Fruit fly (Drosophila melanogaster) whole organism, pupa: ENCODE results near the gene cd.

Source experiments
- CG10348 ChIP-seq: fragments of 200-800 bp; sonication (Bioruptor generic); IDR thresholded peaks from 2 replicates; pipeline ENCODE4 v1.3.6; 2022; ENCODE audit warnings: missing biosample characterization, missing genetic modification characterization
- CG12605 ChIP-seq: fragments of 200-800 bp; sonication (Bioruptor generic); IDR thresholded peaks from 2 replicates; pipeline ENCODE4 v1.3.6; 2022; ENCODE audit warnings: missing biosample characterization, missing genetic modification characterization
- CG13204 ChIP-seq: fragments of 200-800 bp; sonication (Bioruptor generic); optimal IDR thresholded peaks from 2 replicates; lab custom pipeline; 2018; ENCODE audit warnings: missing biosample characterization, mild to moderate bottlenecking, missing genetic modification characterization, moderate library complexity
- CG14655 ChIP-seq: fragments of 200-800 bp; sonication (Bioruptor generic); optimal IDR thresholded peaks from 3 replicates; lab custom pipeline; 2017; ENCODE audit warnings: mild to moderate bottlenecking, missing biosample characterization, missing genetic modification reagents, missing genetic modification characterization
- CG15710 ChIP-seq: fragments of 200-800 bp; sonication (Bioruptor generic); optimal IDR thresholded peaks from 2 replicates; lab custom pipeline; 2018; ENCODE audit warnings: missing biosample characterization, mild to moderate bottlenecking, missing genetic modification characterization, moderate library complexity
- CG17806 ChIP-seq: fragments of 200-800 bp; sonication (Bioruptor generic); optimal IDR thresholded peaks from 2 replicates; lab custom pipeline; 2018; ENCODE audit warnings: missing biosample characterization, mild to moderate bottlenecking, missing genetic modification characterization, moderate library complexity
- CG32121 ChIP-seq: fragments of 200-800 bp; sonication (Bioruptor generic); IDR thresholded peaks from 2 replicates; pipeline ENCODE4 v1.3.6; 2022; ENCODE audit warnings: missing biosample characterization, missing genetic modification characterization
- CG34367 ChIP-seq: fragments of 200-800 bp; sonication (Bioruptor generic); optimal IDR thresholded peaks from 2 replicates; lab custom pipeline; 2018; ENCODE audit warnings: missing biosample characterization, mild to moderate bottlenecking, missing genetic modification characterization
- CG4496 ChIP-seq: fragments of 200-800 bp; sonication (Bioruptor generic); IDR thresholded peaks from 3 replicates; pipeline ENCODE4 v1.3.6; 2022; ENCODE audit warnings: missing biosample characterization, missing genetic modification characterization
- CG8159 ChIP-seq: fragments of 200-800 bp; sonication (Bioruptor generic); optimal IDR thresholded peaks from 3 replicates; lab custom pipeline; 2018; ENCODE audit warnings: missing biosample characterization, mild to moderate bottlenecking, missing genetic modification characterization, moderate library complexity
- CG8301 ChIP-seq: fragments of 200-800 bp; sonication (Bioruptor generic); optimal IDR thresholded peaks from 2 replicates; lab custom pipeline; 2018; ENCODE audit warnings: missing biosample characterization, mild to moderate bottlenecking, missing genetic modification characterization
- CG9948 ChIP-seq: fragments of 200-800 bp; sonication (Bioruptor generic); optimal IDR thresholded peaks from 2 replicates; lab custom pipeline; 2018; ENCODE audit warnings: missing biosample characterization, mild to moderate bottlenecking, missing genetic modification characterization, moderate library complexity
- D1 ChIP-seq: fragments of 200-800 bp; sonication (Bioruptor generic); optimal IDR thresholded peaks from 2 replicates; lab custom pipeline; 2018; ENCODE audit warnings: missing biosample characterization, mild to moderate bottlenecking, missing genetic modification characterization, moderate library complexity
- EcR ChIP-seq: fragments of 200-800 bp; sonication (Bioruptor generic); optimal IDR thresholded peaks from 3 replicates; lab custom pipeline; 2019; ENCODE audit warnings: missing biosample characterization, missing genetic modification characterization, mild to moderate bottlenecking, moderate library complexity, missing genetic modification reagents
- Ets98B ChIP-seq: fragments of 200-800 bp; sonication (Bioruptor generic); IDR thresholded peaks from 2 replicates; pipeline ENCODE4 v1.3.6; 2022; ENCODE audit warnings: missing biosample characterization, missing genetic modification characterization
- Pif1A ChIP-seq: fragments of 200-800 bp; sonication (Bioruptor generic); optimal IDR thresholded peaks from 3 replicates; lab custom pipeline; 2016; ENCODE audit warnings: missing biosample characterization, missing genetic modification characterization
- Pif1B ChIP-seq: fragments of 200-800 bp; sonication (Bioruptor generic); optimal IDR thresholded peaks from 3 replicates; lab custom pipeline; 2016; ENCODE audit warnings: missing biosample characterization, missing genetic modification characterization
- Snoo ChIP-seq: fragments of 200-800 bp; sonication (Bioruptor generic); optimal IDR thresholded peaks from 3 replicates; lab custom pipeline; 2017; ENCODE audit warnings: missing biosample characterization, mild to moderate bottlenecking, missing genetic modification characterization, inconsistent platforms
- fd96Ca ChIP-seq: fragments of 200-800 bp; sonication (Bioruptor generic); IDR thresholded peaks from 3 replicates; pipeline ENCODE4 v1.3.6; 2022; ENCODE audit warnings: missing biosample characterization, missing genetic modification characterization
- gl ChIP-seq: fragments of 200-800 bp; sonication (Bioruptor generic); optimal IDR thresholded peaks from 2 replicates; lab custom pipeline; 2018; ENCODE audit warnings: missing biosample characterization, mild to moderate bottlenecking, missing genetic modification characterization
- rn ChIP-seq: fragments of 200-800 bp; sonication (Bioruptor generic); IDR thresholded peaks from 2 replicates; pipeline ENCODE4 v1.3.6; 2022; ENCODE audit warnings: missing biosample characterization, missing genetic modification characterization

Gene cd

DNA sequence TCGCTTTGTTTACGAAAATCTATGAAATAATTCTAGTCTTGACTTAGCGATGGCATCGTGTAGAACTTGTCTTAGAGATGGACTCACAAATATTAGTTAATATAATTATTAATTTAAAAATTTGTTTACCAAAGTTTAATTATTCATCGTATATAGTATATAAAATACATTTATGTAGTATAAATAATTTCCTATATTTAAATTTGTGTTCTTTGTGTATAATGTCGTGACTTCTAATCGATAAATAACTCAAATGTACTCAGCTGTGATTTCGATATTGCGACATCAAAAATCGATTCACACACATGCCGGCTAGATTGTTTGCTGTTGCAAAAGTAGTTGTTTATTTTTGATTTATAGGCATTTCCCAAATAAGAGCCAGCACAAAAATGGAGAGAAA lies 4.4 kb upstream of the cd start, which contains the start of the genes wfs1 and Nup133:
TSS of gene wfs1 (minus strand) at position 70 of the 400 bp plus-strand sequence.
TSS of gene Nup133 (plus strand) at position 297 of the 400 bp plus-strand sequence.
- TF ChIP-seq CG9948 (no peak), EcR (GFP tag; lab: Kevin White, UChicago) (no peak), CG8301 (tag; lab: Kevin White, UChicago) (no peak), CG8159 (tag; lab: Kevin White, UChicago) (peak; percentile 74), rn (GFP tag; lab: Robert Waterston, UW) (no peak), CG32121 (GFP tag; lab: Robert Waterston, UW) (peak; percentile 54), Pif1B (no peak), CG12605 (GFP tag; lab: Robert Waterston, UW) (no peak), CG15710 (tag; lab: Kevin White, UChicago) (peak; percentile 75), Ets98B (GFP tag; lab: Robert Waterston, UW) (0 out of 2 replicates have a peak, but pooled peaks have one; percentile 10), D1 (no peak), CG13204 (GFP tag; lab: Kevin White, UChicago) (no peak), Pif1A (GFP tag; lab: Kevin White, UChicago) (no peak), CG4496 (GFP tag; lab: Robert Waterston, UW) (no peak), gl (tag; lab: Kevin White, UChicago) (no peak), fd96Ca (GFP tag; lab: Robert Waterston, UW) (no peak), Snoo (tag; lab: Kevin White, UChicago) (no peak), CG17806 (no peak), CG14655 (no peak), CG10348 (GFP tag; lab: Robert Waterston, UW) (no peak), CG34367 (tag; lab: Kevin White, UChicago) (peak; percentile 41)
- TF ChIP-seq, all 21 proteins: peak for 5

DNA sequence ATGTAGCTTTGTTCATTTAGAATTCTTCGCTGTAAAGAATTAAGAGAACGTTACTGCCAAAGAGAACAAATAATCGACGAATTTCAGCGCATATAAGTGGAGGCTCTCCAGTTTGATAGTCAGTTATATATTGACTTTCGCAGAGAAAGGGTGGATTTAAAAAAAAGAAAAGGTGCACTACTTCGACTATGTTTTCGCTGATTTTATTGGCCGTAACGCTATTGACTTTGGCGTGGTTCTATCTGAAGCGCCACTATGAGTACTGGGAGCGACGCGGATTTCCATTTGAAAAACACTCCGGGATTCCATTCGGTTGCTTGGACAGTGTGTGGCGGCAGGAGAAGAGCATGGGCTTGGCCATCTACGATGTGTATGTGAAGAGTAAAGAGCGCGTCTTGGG lies 3.4 kb downstream of the cd start, which contains the start of gene Cyp6d4:
TSS of gene Cyp6d4 (plus strand) at position 112 of the 400 bp plus-strand sequence.
- TF ChIP-seq CG14655: no peak
- TF ChIP-seq CG10348 (GFP tag; lab: Robert Waterston, UW): no peak
- no peak for TF ChIP-seq CG13204 (GFP tag; lab: Kevin White, UChicago)
- TF ChIP-seq CG8159 (tag; lab: Kevin White, UChicago): no peak
- TF ChIP-seq CG32121 (GFP tag; lab: Robert Waterston, UW): no peak
- no peak for TF ChIP-seq Ets98B (GFP tag; lab: Robert Waterston, UW)
- no peak for TF ChIP-seq CG9948
- no peak for TF ChIP-seq EcR (GFP tag; lab: Kevin White, UChicago)
- TF ChIP-seq CG8301 (tag; lab: Kevin White, UChicago): no peak
- no peak for TF ChIP-seq CG12605 (GFP tag; lab: Robert Waterston, UW)
- no peak for TF ChIP-seq gl (tag; lab: Kevin White, UChicago)
- TF ChIP-seq Pif1A (GFP tag; lab: Kevin White, UChicago): no peak
- TF ChIP-seq CG4496 (GFP tag; lab: Robert Waterston, UW): no peak
- no peak for TF ChIP-seq Snoo (tag; lab: Kevin White, UChicago)
- no peak for TF ChIP-seq CG17806
- no peak for TF ChIP-seq CG34367 (tag; lab: Kevin White, UChicago)
- TF ChIP-seq, all 21 proteins: peak for 0

- TF ChIP-seq EcR (GFP tag; lab: Kevin White, UChicago) (no peak), CG32121 (GFP tag; lab: Robert Waterston, UW) (0 out of 2 replicates have a peak, but pooled peaks have one; percentile 28)
These were observed 7.0 kb downstream of the cd start, which contains the start of the genes CG6972 and CCAP for dm6 chr3R:22701793-22702192. Gene CG6972 (plus strand): TSS chr3R:22702007. Gene CCAP (minus strand): TSS chr3R:22702084.

DNA sequence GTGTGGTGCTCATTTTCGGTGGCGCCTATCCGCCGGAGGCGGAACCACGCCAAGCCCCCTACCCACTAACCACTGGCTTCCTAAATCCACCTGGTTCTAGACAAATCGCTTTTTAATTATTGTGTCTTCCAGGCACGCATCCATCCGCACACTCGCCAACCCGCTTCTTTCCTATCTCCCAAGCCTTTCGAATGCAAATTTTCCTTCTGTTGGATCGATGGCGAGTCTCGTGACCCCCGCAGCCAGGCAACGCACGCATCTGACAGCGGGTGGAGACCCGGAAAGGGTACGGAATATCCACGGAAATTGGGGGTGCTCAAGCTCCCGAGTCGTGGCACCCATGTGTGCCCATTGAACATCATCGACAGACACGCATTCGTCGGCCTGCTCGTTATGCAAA lies 12.4 kb downstream of the cd start, which contains the start of gene CG13842:
TSS of gene CG13842 (minus strand) at position 101 of the 400 bp plus-strand sequence.
- TF ChIP-seq CG8159 (tag; lab: Kevin White, UChicago): no peak
- TF ChIP-seq CG12605 (GFP tag; lab: Robert Waterston, UW): no peak
- no peak for TF ChIP-seq CG32121 (GFP tag; lab: Robert Waterston, UW)
- no peak for TF ChIP-seq CG17806
- no peak for TF ChIP-seq CG8301 (tag; lab: Kevin White, UChicago)
- TF ChIP-seq Ets98B (GFP tag; lab: Robert Waterston, UW): no peak
- TF ChIP-seq CG9948: no peak
- TF ChIP-seq rn (GFP tag; lab: Robert Waterston, UW): no peak
- TF ChIP-seq CG34367 (tag; lab: Kevin White, UChicago): no peak
- no peak for TF ChIP-seq D1
- no peak for TF ChIP-seq Pif1B
- TF ChIP-seq CG10348 (GFP tag; lab: Robert Waterston, UW): no peak
- no peak for TF ChIP-seq CG15710 (tag; lab: Kevin White, UChicago)
- TF ChIP-seq CG4496 (GFP tag; lab: Robert Waterston, UW): no peak
- TF ChIP-seq Pif1A (GFP tag; lab: Kevin White, UChicago): no peak
- TF ChIP-seq fd96Ca (GFP tag; lab: Robert Waterston, UW): no peak
- TF ChIP-seq EcR (GFP tag; lab: Kevin White, UChicago): no peak
- TF ChIP-seq CG13204 (GFP tag; lab: Kevin White, UChicago): no peak
- TF ChIP-seq CG14655: no peak
- TF ChIP-seq gl (tag; lab: Kevin White, UChicago): no peak

DNA sequence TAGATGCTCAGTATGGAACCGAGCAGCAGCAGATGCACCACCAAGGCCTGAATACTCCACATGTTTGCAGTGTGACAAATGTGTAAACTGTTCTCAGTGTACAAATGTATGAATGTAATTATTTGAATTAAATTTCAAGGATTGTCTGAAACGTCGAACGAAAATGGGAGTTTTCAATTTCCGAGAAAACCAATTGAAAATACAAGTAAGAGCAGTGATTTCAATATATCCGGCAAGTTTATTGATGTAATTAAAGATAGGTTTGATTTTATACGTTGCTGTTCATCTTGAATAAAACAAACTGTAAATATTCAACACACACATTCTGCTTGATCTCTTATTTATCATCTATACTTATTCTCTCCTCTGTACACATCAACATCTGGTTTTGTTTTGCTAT lies 15.9 kb downstream of the cd start, which contains the start of gene CG4907:
TSS of gene CG4907 (minus strand) at position 101 of the 400 bp plus-strand sequence.
- TF ChIP-seq CG17806: no peak
- TF ChIP-seq, all 21 proteins: peak for 0

- TF ChIP-seq CG14655 (no peak), Ets98B (GFP tag; lab: Robert Waterston, UW) (no peak), CG13204 (GFP tag; lab: Kevin White, UChicago) (no peak), rn (GFP tag; lab: Robert Waterston, UW) (no peak), CG12605 (GFP tag; lab: Robert Waterston, UW) (no peak)
- TF ChIP-seq, all 21 proteins: peak for 0
These were observed 23.1 kb downstream of the cd start for dm6 chr3R:22717863-22718262.
